Worm (Caenorhabditis elegans): Measurements from ENCODE around the gene C05C8.1.

The C05C8.1 gene

ce11 chrV:7225894-7226293 lies 13.7 kb upstream of the C05C8.1 start:
- TF ChIP-seq ama-1 (optimal IDR thresholded peaks at IDR 0.05) (peak; percentile 56), aha-1 (tag) (peak; percentile 86), nhr-10 (tag; optimal IDR thresholded peaks at IDR 0.05) (no peak), mes-2 (tag; optimal IDR thresholded peaks at IDR 0.05; ENCODE audit: poor library complexity, severe bottlenecking) (no peak), ceh-44 (GFP tag; IDR thresholded peaks at IDR 0.05) (no peak), mxl-3 (GFP tag; optimal IDR thresholded peaks at IDR 0.05) (no peak)

ce11 chrV:7230847-7231246 lies 8.7 kb upstream of the C05C8.1 start, which contains the start of the genes gei-6 and krr-1:
gei-6 (minus strand) TSS chrV:7230848.
krr-1 (plus strand) TSS chrV:7231190.
- TF ChIP-seq ceh-20 (GFP tag; IDR thresholded peaks at IDR 0.05) = no peak
- no peak for TF ChIP-seq nhr-102 (tag; optimal IDR thresholded peaks at IDR 0.05)
- no peak for TF ChIP-seq daf-19 (GFP tag; conservative IDR thresholded peaks at IDR 0.05)
- TF ChIP-seq lsy-2 (tag; optimal IDR thresholded peaks at IDR 0.05) = peak in 1 of 2 experiments; percentile 57
- TF ChIP-seq ztf-11 (tag; optimal IDR thresholded peaks at IDR 0.05) = no peak
- TF ChIP-seq duxl-1 (tag; optimal IDR thresholded peaks at IDR 0.05; ENCODE audit: poor library complexity) = peak; percentile 28
- TF ChIP-seq nhr-237 (tag; optimal IDR thresholded peaks at IDR 0.05) = no peak
- no peak for TF ChIP-seq lin-1 (GFP tag; IDR thresholded peaks at IDR 0.05)
- peak; percentile 62 for TF ChIP-seq mep-1 (tag; optimal IDR thresholded peaks at IDR 0.05)
- TF ChIP-seq ceh-44 (GFP tag; IDR thresholded peaks at IDR 0.05) = no peak
- TF ChIP-seq hlh-11 (tag; optimal IDR thresholded peaks at IDR 0.05) = peak; percentile 3
- TF ChIP-seq F10B5.3 (tag; optimal IDR thresholded peaks at IDR 0.05) = no peak
- TF ChIP-seq lin-15B (tag; optimal IDR thresholded peaks at IDR 0.05) = peak; percentile 35
- no peak for TF ChIP-seq zfp-2 (tag; optimal IDR thresholded peaks at IDR 0.05)
- TF ChIP-seq ceh-82 (tag; optimal IDR thresholded peaks at IDR 0.05) = no peak
- no peak for TF ChIP-seq daf-8 (GFP tag; IDR thresholded peaks at IDR 0.05)
- peak; percentile 85 for TF ChIP-seq mes-2 (tag; optimal IDR thresholded peaks at IDR 0.05; ENCODE audit: poor library complexity, severe bottlenecking)
- peak; percentile 15 for TF ChIP-seq nhr-77 (tag; optimal IDR thresholded peaks at IDR 0.05)
- TF ChIP-seq R02D3.7 (tag; optimal IDR thresholded peaks at IDR 0.05) = no peak
- TF ChIP-seq hlh-30 (tag; optimal IDR thresholded peaks at IDR 0.05; ENCODE audit: insufficient read depth) = peak; percentile 11
- TF ChIP-seq nhr-111 (GFP tag; optimal IDR thresholded peaks at IDR 0.05) = no peak
- peak; percentile 30 for TF ChIP-seq aha-1 (tag)
- TF ChIP-seq zag-1 (tag; optimal IDR thresholded peaks at IDR 0.05) = no peak
- no peak for TF ChIP-seq F26F4.8 (GFP tag; conservative IDR thresholded peaks at IDR 0.05)
- TF ChIP-seq zip-2 (tag; optimal IDR thresholded peaks at IDR 0.05) = no peak
- peak; percentile 46 for TF ChIP-seq dve-1 (tag; optimal IDR thresholded peaks at IDR 0.05; ENCODE audit: insufficient read depth)
- no peak for TF ChIP-seq mdt-29 (GFP tag; IDR thresholded peaks at IDR 0.05)
- no peak for TF ChIP-seq egl-27 (tag; optimal IDR thresholded peaks at IDR 0.05)
- no peak for TF ChIP-seq saeg-2 (GFP tag; IDR thresholded peaks at IDR 0.05)
- TF ChIP-seq lin-38 (GFP tag; IDR thresholded peaks at IDR 0.05) = peak; percentile 71
- no peak for TF ChIP-seq snpc-4 (tag; optimal IDR thresholded peaks at IDR 0.05)
- TF ChIP-seq nhr-42 (GFP tag; IDR thresholded peaks at IDR 0.05) = no peak
- no peak for TF ChIP-seq fkh-10 (GFP tag; optimal IDR thresholded peaks at IDR 0.05)
- no peak for TF ChIP-seq Y5F2A.4 (GFP tag; optimal IDR thresholded peaks at IDR 0.05)
- peak; percentile 58; the same call in 1 of the 2 replicates for TF ChIP-seq pha-4 (GFP tag; IDR thresholded peaks at IDR 0.05)
- TF ChIP-seq pha-4 (tag; optimal IDR thresholded peaks at IDR 0.05) = no peak
- no peak for TF ChIP-seq dmd-6 (GFP tag; IDR thresholded peaks at IDR 0.05)
- TF ChIP-seq gei-8 (GFP tag; optimal IDR thresholded peaks at IDR 0.05) = no peak
- TF ChIP-seq zfp-3 (GFP tag; conservative IDR thresholded peaks at IDR 0.05) = no peak
- 0 out of 2 replicates have a peak, but pooled peaks have one; percentile 45 for TF ChIP-seq arid-1 (GFP tag; conservative IDR thresholded peaks at IDR 0.05)
- no peak for TF ChIP-seq ctbp-1 (GFP tag; IDR thresholded peaks at IDR 0.05)
- no peak for TF ChIP-seq daf-16 (GFP tag; optimal IDR thresholded peaks at IDR 0.05)
- peak; percentile 24 for TF ChIP-seq daf-16 (tag; optimal IDR thresholded peaks at IDR 0.05)
- no peak for TF ChIP-seq mdl-1 (tag; optimal IDR thresholded peaks at IDR 0.05)
- TF ChIP-seq ZK546.5 (tag; optimal IDR thresholded peaks at IDR 0.05) = no peak
- TF ChIP-seq F49E8.2 (tag; optimal IDR thresholded peaks at IDR 0.05; ENCODE audit: borderline replicate concordance) = no peak
- no peak for TF ChIP-seq jun-1 (tag; optimal IDR thresholded peaks at IDR 0.05)
